Worm (Caenorhabditis elegans) whole organism, L1 larva: ENCODE measurements around the gene mrps-10.

Experiments
- F16B12.6 ChIP-seq: fragments of 150-350 bp; optimal IDR thresholded peaks from 2 replicates; lab custom pipeline; 2014; ENCODE audit warnings: missing biosample characterization, missing genetic modification characterization
- Y116A8C.19 ChIP-seq: sonication (generic microtip); optimal IDR thresholded peaks from 2 replicates; lab custom pipeline; 2016; ENCODE audit warnings: missing compliant biosample characterization, missing genetic modification characterization, borderline replicate concordance
- ama-1 ChIP-seq: fragments of 150-350 bp; optimal IDR thresholded peaks from 2 replicates; lab custom pipeline; 2014
- blmp-1 ChIP-seq: fragments of 150-350 bp; optimal IDR thresholded peaks from 2 replicates; lab custom pipeline; 2014; ENCODE audit warnings: missing biosample characterization, missing genetic modification characterization
- ces-1 ChIP-seq: fragments of 150-350 bp; optimal IDR thresholded peaks from 2 replicates; lab custom pipeline; 2014; ENCODE audit warnings: missing biosample characterization, missing genetic modification reagents, missing genetic modification characterization
- efl-1 ChIP-seq, 4 experiments: fragments of 150-350 bp; optimal IDR thresholded peaks in 3 of 4; peaks in 1 of 4; 1 replicate in 1 of 4; 2 replicates in 3 of 4; lab custom pipeline; 2014; ENCODE audit warnings: missing biosample characterization in 2 of 4, missing genetic modification characterization in 2 of 4, missing genetic modification reagents in 2 of 4
- elt-2 ChIP-seq: sonication (generic microtip); optimal IDR thresholded peaks from 2 replicates; lab custom pipeline; 2016; ENCODE audit warnings: missing genetic modification characterization, mild to moderate bottlenecking, inconsistent platforms, missing compliant biosample characterization, missing genetic modification reagents
- ets-5 ChIP-seq: fragments of 200-800 bp; sonication (Bioruptor generic); IDR thresholded peaks from 2 replicates; pipeline ENCODE4 v1.3.6; 2022; ENCODE audit warnings: missing genetic modification characterization, missing compliant biosample characterization
- fos-1 ChIP-seq: fragments of 150-350 bp; optimal IDR thresholded peaks from 2 replicates; lab custom pipeline; 2014; ENCODE audit warnings: missing biosample characterization, missing genetic modification characterization
- grh-1 ChIP-seq: fragments of 200-800 bp; sonication (Bioruptor generic); IDR thresholded peaks from 2 replicates; pipeline ENCODE4 v1.3.6; 2022; ENCODE audit warnings: missing genetic modification reagents, missing genetic modification characterization, missing compliant biosample characterization
- hlh-17 ChIP-seq: fragments of 200-800 bp; sonication (Bioruptor generic); optimal IDR thresholded peaks from 2 replicates; lab custom pipeline; 2018; ENCODE audit warnings: missing genetic modification characterization, mild to moderate bottlenecking, missing compliant biosample characterization, moderate library complexity, borderline replicate concordance
- hpl-2 ChIP-seq: fragments of 150-350 bp; optimal IDR thresholded peaks from 2 replicates; lab custom pipeline; 2014; ENCODE audit warnings: missing biosample characterization, missing genetic modification reagents, missing genetic modification characterization
- jun-1 ChIP-seq: fragments of 150-350 bp; optimal IDR thresholded peaks from 2 replicates; lab custom pipeline; 2014; ENCODE audit warnings: missing biosample characterization, missing genetic modification reagents, missing genetic modification characterization
- lin-13 ChIP-seq: fragments of 150-350 bp; optimal IDR thresholded peaks from 2 replicates; lab custom pipeline; 2014; ENCODE audit warnings: missing biosample characterization, missing genetic modification reagents, missing genetic modification characterization
- lin-14 ChIP-seq: fragments of 200-800 bp; sonication (Bioruptor generic); optimal IDR thresholded peaks from 2 replicates; lab custom pipeline; 2018; ENCODE audit warnings: mild to moderate bottlenecking, missing genetic modification characterization, moderate library complexity, missing compliant biosample characterization
- lin-35 ChIP-seq, 2 experiments: fragments of 150-350 bp; optimal IDR thresholded peaks; 2 replicates each; lab custom pipeline; 2014; ENCODE audit warnings: missing biosample characterization in 2 of 2, missing genetic modification characterization in 2 of 2, missing genetic modification reagents in 2 of 2
- lir-3 ChIP-seq: sonication (generic microtip); optimal IDR thresholded peaks from 2 replicates; lab custom pipeline; 2016; ENCODE audit warnings: mild to moderate bottlenecking, missing genetic modification characterization, moderate library complexity, missing compliant biosample characterization; ENCODE audit not compliant: poor library complexity
- lsy-2 ChIP-seq, 2 experiments: fragments of 150-350 bp; optimal IDR thresholded peaks; 2 replicates each; lab custom pipeline; 2014; ENCODE audit warnings: missing biosample characterization in 2 of 2, missing genetic modification characterization in 2 of 2
- mab-9 ChIP-seq: fragments of 200-800 bp; sonication (Bioruptor generic); IDR thresholded peaks from 2 replicates; pipeline ENCODE4 v1.3.6; 2022; ENCODE audit warnings: missing genetic modification reagents, missing genetic modification characterization, missing compliant biosample characterization
- nhr-12 ChIP-seq: sonication (generic microtip); optimal IDR thresholded peaks from 2 replicates; lab custom pipeline; 2017; ENCODE audit warnings: missing biosample characterization, missing genetic modification characterization
- nhr-28 ChIP-seq: fragments of 150-350 bp; optimal IDR thresholded peaks from 2 replicates; lab custom pipeline; 2014; ENCODE audit warnings: missing biosample characterization, missing genetic modification characterization
- nhr-71 ChIP-seq: sonication (generic microtip); optimal IDR thresholded peaks from 2 replicates; lab custom pipeline; 2016; ENCODE audit warnings: mild to moderate bottlenecking, missing genetic modification characterization, moderate library complexity, missing compliant biosample characterization
- nhr-77 ChIP-seq: fragments of 150-350 bp; optimal IDR thresholded peaks from 2 replicates; lab custom pipeline; 2014; ENCODE audit warnings: missing biosample characterization, missing genetic modification characterization
- pqm-1 ChIP-seq: sonication (generic microtip); optimal IDR thresholded peaks from 3 replicates; lab custom pipeline; 2017; ENCODE audit warnings: missing biosample characterization, missing genetic modification characterization
- skn-1 ChIP-seq: fragments of 150-350 bp; optimal IDR thresholded peaks from 2 replicates; lab custom pipeline; 2014; ENCODE audit warnings: missing biosample characterization, missing genetic modification characterization
- sox-4 ChIP-seq: sonication (generic microtip); optimal IDR thresholded peaks from 2 replicates; lab custom pipeline; 2016; ENCODE audit warnings: missing genetic modification characterization, missing compliant biosample characterization
- sup-37 ChIP-seq: fragments of 200-800 bp; sonication (Bioruptor generic); optimal IDR thresholded peaks from 2 replicates; lab custom pipeline; 2018; ENCODE audit warnings: mild to moderate bottlenecking, missing genetic modification characterization, missing compliant biosample characterization
- swsn-7 ChIP-seq: sonication (generic microtip); optimal IDR thresholded peaks from 2 replicates; lab custom pipeline; 2016; ENCODE audit warnings: missing genetic modification characterization, missing compliant biosample characterization
- tbx-2 ChIP-seq: sonication (generic microtip); optimal IDR thresholded peaks from 2 replicates; lab custom pipeline; 2016; ENCODE audit warnings: missing genetic modification characterization, missing compliant biosample characterization
- tlp-1 ChIP-seq: fragments of 150-350 bp; optimal IDR thresholded peaks from 2 replicates; lab custom pipeline; 2014; ENCODE audit warnings: missing biosample characterization, missing genetic modification characterization
- unc-30 ChIP-seq: sonication (generic microtip); optimal IDR thresholded peaks from 2 replicates; lab custom pipeline; 2017; ENCODE audit warnings: missing biosample characterization, missing genetic modification characterization
- unc-86 ChIP-seq: sonication (generic microtip); optimal IDR thresholded peaks from 2 replicates; lab custom pipeline; 2016; ENCODE audit warnings: missing genetic modification characterization, missing compliant biosample characterization
- xbp-1 ChIP-seq: sonication (generic microtip); optimal IDR thresholded peaks from 2 replicates; lab custom pipeline; 2016; ENCODE audit warnings: missing genetic modification characterization, missing compliant biosample characterization

mrps-10 gene

ce11 chrIII:12916459-12916858 lies 9.9 kb upstream of the mrps-10 start:
- TF ChIP-seq Y116A8C.19 (tag; lab: Kevin White, UChicago): no peak
- no peak for TF ChIP-seq swsn-7 (tag; lab: Kevin White, UChicago)
- no peak for TF ChIP-seq tlp-1 (tag; lab: Kevin White, UChicago)
- no peak for TF ChIP-seq mab-9 (GFP tag; lab: Robert Waterston, UW)
- no peak for TF ChIP-seq blmp-1 (tag; lab: Kevin White, UChicago)
- no peak for TF ChIP-seq unc-30 (tag; lab: Kevin White, UChicago)
- no peak for TF ChIP-seq ama-1
- TF ChIP-seq lin-14 (GFP tag; lab: Kevin White, UChicago): peak; percentile 24

- TF ChIP-seq ama-1 (no peak), lin-35 (GFP tag; optimal IDR thresholded peaks at IDR 0.05; lab: Kevin White, UChicago) (peak in 1 of 2 experiments; percentile 3)
- TF ChIP-seq, all 84 proteins: peak for 1
Measured at ce11 chrIII:12917852-12918251, 8.5 kb upstream of the mrps-10 start.

ce11 chrIII:12918575-12918974 lies 7.8 kb upstream of the mrps-10 start, which contains the start of gene Y37D8A.16:
Gene Y37D8A.16 (minus strand): TSS chrIII:12918675.
- TF ChIP-seq ets-5 (GFP tag; lab: Robert Waterston, UW): no peak
- no peak for TF ChIP-seq hpl-2
- no peak for TF ChIP-seq elt-2 (tag; lab: Kevin White, UChicago)
- no peak for TF ChIP-seq efl-1 (optimal IDR thresholded peaks at IDR 0.05; lab: Kevin White, UChicago)
- peak in 1 of 2 experiments; percentile 61 for TF ChIP-seq efl-1 (GFP tag; optimal IDR thresholded peaks at IDR 0.05 in 1 of 2; lab: Kevin White, UChicago)

- TF ChIP-seq lin-14 (GFP tag; lab: Kevin White, UChicago) (peak; percentile 53), lir-3 (tag; lab: Kevin White, UChicago) (no peak), elt-2 (tag; lab: Kevin White, UChicago) (peak; percentile 13), nhr-71 (tag; lab: Kevin White, UChicago) (peak; percentile 10), F16B12.6 (tag; lab: Kevin White, UChicago) (no peak), nhr-77 (peak; percentile 52), lin-35 (GFP tag; optimal IDR thresholded peaks at IDR 0.05; lab: Kevin White, UChicago) (peak in 1 of 2 experiments; percentile 41), ets-5 (GFP tag; lab: Robert Waterston, UW) (no peak), fos-1 (tag; lab: Kevin White, UChicago) (peak; percentile 28), lsy-2 (tag; optimal IDR thresholded peaks at IDR 0.05; lab: Kevin White, UChicago) (peak in 1 of 2 experiments; percentile 45), pqm-1 (tag; lab: Kevin White, UChicago) (no peak), skn-1 (tag; lab: Kevin White, UChicago) (peak; percentile 37), jun-1 (tag; lab: Kevin White, UChicago) (peak; percentile 70), efl-1 (optimal IDR thresholded peaks at IDR 0.05; lab: Kevin White, UChicago) (peak; percentile 17 to 26), efl-1 (GFP tag; optimal IDR thresholded peaks at IDR 0.05 in 1 of 2; lab: Kevin White, UChicago) (peak in 1 of 2 experiments; percentile 53), ces-1 (GFP tag; lab: Kevin White, UChicago) (no peak), hlh-17 (no peak), tbx-2 (peak; percentile 8)
Measured at ce11 chrIII:12919882-12920281, 6.5 kb upstream of the mrps-10 start.

ce11 chrIII:12920810-12921209 lies 5.5 kb upstream of the mrps-10 start:
- no peak for TF ChIP-seq efl-1 (optimal IDR thresholded peaks at IDR 0.05; lab: Kevin White, UChicago)
- TF ChIP-seq efl-1 (GFP tag; optimal IDR thresholded peaks at IDR 0.05 in 1 of 2; lab: Kevin White, UChicago): no peak
- TF ChIP-seq jun-1 (tag; lab: Kevin White, UChicago): no peak
- TF ChIP-seq nhr-77: no peak

- TF ChIP-seq grh-1: no peak
- no peak for TF ChIP-seq lin-13
- no peak for TF ChIP-seq unc-86 (tag; lab: Kevin White, UChicago)
- no peak for TF ChIP-seq nhr-12 (tag; lab: Kevin White, UChicago)
- no peak for TF ChIP-seq nhr-28 (tag; lab: Kevin White, UChicago)
- TF ChIP-seq xbp-1 (tag; lab: Kevin White, UChicago): no peak
- TF ChIP-seq sox-4: no peak
- TF ChIP-seq sup-37 (GFP tag; lab: Kevin White, UChicago): no peak
- TF ChIP-seq ama-1: no peak
- TF ChIP-seq, all 84 proteins: peak for 0
Measured at ce11 chrIII:12929573-12929972, 3.2 kb downstream of the mrps-10 start, which contains the start of gene Y37D8A.19. Gene Y37D8A.19 (plus strand): TSS chrIII:12929873.
